Fruit fly (Drosophila melanogaster) Kc167 (cell line): ENCODE data around the gene CG11369.

Experiments used
- Myc ChIP-seq: fragments of >200 bp; optimal IDR thresholded peaks from 2 replicates; lab custom pipeline; 2017; ENCODE audit warnings: missing external identifiers
- Sin3A ChIP-seq: fragments of >200 bp; optimal IDR thresholded peaks from 2 replicates; lab custom pipeline; 2018; ENCODE audit warnings: missing external identifiers
- h ChIP-seq: fragments of >200 bp; optimal IDR thresholded peaks from 3 replicates; lab custom pipeline; 2018; ENCODE audit warnings: missing external identifiers
- insv ChIP-seq: fragments of >200 bp; optimal IDR thresholded peaks from 3 replicates; lab custom pipeline; 2018; ENCODE audit warnings: missing external identifiers
- psq ChIP-seq: fragments of >200 bp; optimal IDR thresholded peaks from 2 replicates; lab custom pipeline; 2017; ENCODE audit warnings: missing external identifiers
- ttk ChIP-seq: sonication (Bioruptor generic); optimal IDR thresholded peaks from 2 replicates; lab custom pipeline; 2017; ENCODE audit warnings: missing external identifiers

Gene CG11369

dm6 chrX:7569708-7570107, 4.4 kb upstream of the CG11369 start:
- TF ChIP-seq ttk (lab: Kevin White, UChicago) = no peak
- TF ChIP-seq insv (lab: Kevin White, UChicago) = no peak
- TF ChIP-seq Myc (lab: Kevin White, UChicago) = no peak

dm6 chrX:7571200-7571599, 2.9 kb upstream of the CG11369 start:
- TF ChIP-seq ttk (lab: Kevin White, UChicago) (no peak), Myc (lab: Kevin White, UChicago) (no peak), h (lab: Kevin White, UChicago) (no peak), psq (lab: Kevin White, UChicago) (no peak), insv (lab: Kevin White, UChicago) (no peak), Sin3A (lab: Kevin White, UChicago) (no peak)

dm6 chrX:7579023-7579422, 4.9 kb downstream of the CG11369 start:
- TF ChIP-seq h (lab: Kevin White, UChicago) = no peak
- no peak for TF ChIP-seq psq (lab: Kevin White, UChicago)
- TF ChIP-seq insv (lab: Kevin White, UChicago) = no peak
- TF ChIP-seq ttk (lab: Kevin White, UChicago) = no peak
- no peak for TF ChIP-seq Sin3A (lab: Kevin White, UChicago)

dm6 chrX:7579810-7580209, 5.7 kb downstream of the CG11369 start:
- TF ChIP-seq ttk (lab: Kevin White, UChicago) (no peak), insv (lab: Kevin White, UChicago) (no peak), Myc (lab: Kevin White, UChicago) (no peak), h (lab: Kevin White, UChicago) (no peak), Sin3A (lab: Kevin White, UChicago) (no peak), psq (lab: Kevin White, UChicago) (no peak)

- TF ChIP-seq h (lab: Kevin White, UChicago) (no peak), insv (lab: Kevin White, UChicago) (no peak), ttk (lab: Kevin White, UChicago) (no peak), psq (lab: Kevin White, UChicago) (no peak), Sin3A (lab: Kevin White, UChicago) (no peak), Myc (lab: Kevin White, UChicago) (no peak)
Observed at dm6 chrX:7581165-7581786, 7.2 kb downstream of the CG11369 start.

- TF ChIP-seq insv (lab: Kevin White, UChicago) (no peak), Sin3A (lab: Kevin White, UChicago) (no peak), psq (lab: Kevin White, UChicago) (no peak)
Observed at dm6 chrX:7586031-7586430, 11.9 kb downstream of the CG11369 start, which contains the start of gene CG12689. CG12689 (minus strand) TSS chrX:7586131.

- TF ChIP-seq psq (lab: Kevin White, UChicago) (no peak), ttk (lab: Kevin White, UChicago) (no peak), Myc (lab: Kevin White, UChicago) (no peak), h (lab: Kevin White, UChicago) (no peak), Sin3A (lab: Kevin White, UChicago) (no peak)
Observed at dm6 chrX:7593051-7593450, 19.0 kb downstream of the CG11369 start.

dm6 chrX:7603657-7604056, 29.6 kb downstream of the CG11369 start:
- TF ChIP-seq Sin3A (lab: Kevin White, UChicago) (no peak), psq (lab: Kevin White, UChicago) (no peak), insv (lab: Kevin White, UChicago) (no peak), Myc (lab: Kevin White, UChicago) (no peak), ttk (lab: Kevin White, UChicago) (no peak), h (lab: Kevin White, UChicago) (no peak)

- TF ChIP-seq Sin3A (lab: Kevin White, UChicago) (no peak), insv (lab: Kevin White, UChicago) (no peak), psq (lab: Kevin White, UChicago) (no peak), ttk (lab: Kevin White, UChicago) (no peak), Myc (lab: Kevin White, UChicago) (no peak), h (lab: Kevin White, UChicago) (no peak)
Observed at dm6 chrX:7604503-7604969, 30.4 kb downstream of the CG11369 start.

- no peak for TF ChIP-seq Myc (lab: Kevin White, UChicago)
Observed at dm6 chrX:7605669-7606068, 31.6 kb downstream of the CG11369 start.

dm6 chrX:7606362-7606761, 32.3 kb downstream of the CG11369 start:
- no peak for TF ChIP-seq psq (lab: Kevin White, UChicago)

- no peak for TF ChIP-seq Sin3A (lab: Kevin White, UChicago)
- TF ChIP-seq insv (lab: Kevin White, UChicago) = no peak
- TF ChIP-seq psq (lab: Kevin White, UChicago) = no peak
Observed at dm6 chrX:7607991-7608605, 34.0 kb downstream of the CG11369 start, which contains the start of gene ct. ct (plus strand) TSS chrX:7608428.
